Fruit fly (Drosophila melanogaster): ENCODE results near the gene mTerf5.
A peak's percentile ranks its signal among the peaks of the same experiment; 100 is the strongest.

Gene mTerf5

dm6 chr3R:18226043-18226808, 2.7 kb upstream of the mTerf5 start, which contains the start of the genes CG7168 and Mdh2:
Gene CG7168, minus strand, starts transcription at chr3R:18226082.
Gene Mdh2, plus strand, starts transcription at chr3R:18226396.
- TF ChIP-seq Lhr (GFP tag; optimal IDR thresholded peaks at IDR 0.05) (peak; percentile 16), Mad (GFP tag; optimal IDR thresholded peaks at IDR 0.05) (no peak), crol (GFP tag; IDR thresholded peaks at IDR 0.05) (peak; percentile 35; the same call in 1 of the 2 replicates), CoRest (tag; optimal IDR thresholded peaks at IDR 0.05) (peak; percentile 15), CG14860 (GFP tag; IDR thresholded peaks at IDR 0.05; ENCODE audit: partially characterized antibody) (peak; percentile 79), Med (GFP tag) (peak; percentile 72), CG11093 (GFP tag; IDR thresholded peaks at IDR 0.05) (no peak), hbn (GFP tag; IDR thresholded peaks at IDR 0.05; ENCODE audit: partially characterized antibody) (peak; percentile 69), Side (GFP tag; optimal IDR thresholded peaks at IDR 0.05) (no peak), stwl (tag; optimal IDR thresholded peaks at IDR 0.05) (peak; percentile 86), CG6791 (GFP tag; IDR thresholded peaks at IDR 0.05; ENCODE audit: partially characterized antibody) (peak; percentile 86), luna (GFP tag; optimal IDR thresholded peaks at IDR 0.05) (no peak), CG34224 (GFP tag; IDR thresholded peaks at IDR 0.05; ENCODE audit: partially characterized antibody) (peak; percentile 79), CG15514 (GFP tag; optimal IDR thresholded peaks at IDR 0.05) (peak; percentile 43), E2f2 (GFP tag; IDR thresholded peaks at IDR 0.05) (peak; percentile 80), CG10543 (GFP tag; optimal IDR thresholded peaks at IDR 0.05) (no peak), nmo (GFP tag; optimal IDR thresholded peaks at IDR 0.05) (peak; percentile 47), Opbp (GFP tag; IDR thresholded peaks at IDR 0.05; ENCODE audit: partially characterized antibody) (peak; percentile 87; the same call in 2 of the 3 replicates), sens-2 (GFP tag; IDR thresholded peaks at IDR 0.05) (no peak), CG4617 (GFP tag; optimal IDR thresholded peaks at IDR 0.05; ENCODE audit: borderline replicate concordance) (peak; percentile 30), vvl (GFP tag; IDR thresholded peaks at IDR 0.05) (0 out of 2 replicates have a peak, but pooled peaks have one; percentile 43), CG13296 (GFP tag; optimal IDR thresholded peaks at IDR 0.05) (no peak), CG14014 (GFP tag; IDR thresholded peaks at IDR 0.05) (no peak), CG4360 (GFP tag; IDR thresholded peaks at IDR 0.05) (peak; percentile 92), ro (GFP tag; IDR thresholded peaks at IDR 0.05) (no peak), CG6765 (GFP tag; optimal IDR thresholded peaks at IDR 0.05) (peak; percentile 36), CG3281 (GFP tag; optimal IDR thresholded peaks at IDR 0.05) (peak; percentile 41), lbe (GFP tag; optimal IDR thresholded peaks at IDR 0.05) (no peak), zen2 (GFP tag; IDR thresholded peaks at IDR 0.05; ENCODE audit: partially characterized antibody) (peak; percentile 67; the same call in 2 of the 3 replicates), bab2 (GFP tag; optimal IDR thresholded peaks at IDR 0.05) (no peak), caup (GFP tag; optimal IDR thresholded peaks at IDR 0.05; ENCODE audit: severe bottlenecking) (peak; percentile 9), chinmo (GFP tag; IDR thresholded peaks at IDR 0.05; ENCODE audit: partially characterized antibody) (peak; percentile 73; the same call in 3 of the 4 replicates), NC2β (GFP tag; optimal IDR thresholded peaks at IDR 0.05) (peak; percentile 16), mirr (GFP tag; optimal IDR thresholded peaks at IDR 0.05) (peak; percentile 21), Pdp1 (GFP tag; optimal IDR thresholded peaks at IDR 0.05) (peak in 1 of 2 experiments; percentile 96), nerfin-2 (GFP tag; IDR thresholded peaks at IDR 0.05; ENCODE audit: partially characterized antibody) (peak; percentile 92), ranshi (GFP tag; IDR thresholded peaks at IDR 0.05) (no peak), vnd (GFP tag; IDR thresholded peaks at IDR 0.05; ENCODE audit: partially characterized antibody) (peak; percentile 81), CG9609 (GFP tag; optimal IDR thresholded peaks at IDR 0.05) (no peak), HmgZ (tag; optimal IDR thresholded peaks at IDR 0.05) (peak; percentile 60), sug (tag; optimal IDR thresholded peaks at IDR 0.05) (peak; percentile 25), inv (GFP tag; IDR thresholded peaks at IDR 0.05; ENCODE audit: partially characterized antibody) (peak; percentile 63), unc-4 (GFP tag; IDR thresholded peaks at IDR 0.05; ENCODE audit: partially characterized antibody) (peak; percentile 82), CG12391 (tag; optimal IDR thresholded peaks at IDR 0.05) (peak; percentile 30), mld (GFP tag; IDR thresholded peaks at IDR 0.05; ENCODE audit: partially characterized antibody) (peak; percentile 73; the same call in 2 of the 3 replicates), amos (GFP tag; IDR thresholded peaks at IDR 0.05; ENCODE audit: partially characterized antibody) (peak; percentile 79)
